Worm (Caenorhabditis elegans) whole organism, L4 larva: ENCODE results near the gene F20D1.3.

Experiments
- F10B5.3 ChIP-seq: sonication (generic microtip); optimal IDR thresholded peaks from 2 replicates; lab custom pipeline; 2016; ENCODE audit warnings: mild to moderate bottlenecking, missing genetic modification characterization, missing compliant biosample characterization
- ZK337.2 ChIP-seq: fragments of 200-800 bp; sonication (Bioruptor generic); IDR thresholded peaks from 2 replicates; pipeline ENCODE4 v1.3.6; 2022; ENCODE audit warnings: missing genetic modification reagents, missing genetic modification characterization, missing compliant biosample characterization
- ZK546.5 ChIP-seq, 2 experiments: sonication (generic microtip); optimal IDR thresholded peaks; 2 replicates each; lab custom pipeline; 2017; ENCODE audit warnings: missing biosample characterization in 2 of 2, missing genetic modification characterization in 2 of 2
- aha-1 ChIP-seq: fragments of 150-350 bp; peaks from one replicate; lab custom pipeline; 2014; ENCODE audit warnings: missing biosample characterization, missing genetic modification characterization
- ces-1 ChIP-seq: fragments of 150-350 bp; sonication (generic microtip); optimal IDR thresholded peaks from 4 replicates; lab custom pipeline; 2014; ENCODE audit warnings: missing biosample characterization, missing genetic modification reagents, missing genetic modification characterization
- daf-16 ChIP-seq, 3 experiments: sonication (generic microtip); optimal IDR thresholded peaks; 2 replicates each; lab custom pipeline; 2016 to 2017; ENCODE audit warnings: missing genetic modification characterization in 3 of 3, missing genetic modification reagents in 3 of 3, mild to moderate bottlenecking in 2 of 3, missing compliant biosample characterization in 2 of 3, missing biosample characterization in 1 of 3, moderate library complexity in 1 of 3
- dmd-8 ChIP-seq: fragments of 200-800 bp; sonication (Bioruptor generic); IDR thresholded peaks from 2 replicates; pipeline ENCODE4 v1.3.6; 2022; ENCODE audit warnings: missing genetic modification characterization, missing compliant biosample characterization
- dmd-9 ChIP-seq: fragments of 200-800 bp; sonication (Bioruptor generic); IDR thresholded peaks from 2 replicates; pipeline ENCODE4 v1.3.6; 2022; ENCODE audit warnings: missing genetic modification reagents, missing genetic modification characterization, missing compliant biosample characterization
- dve-1 ChIP-seq: sonication (generic microtip); optimal IDR thresholded peaks from 2 replicates; lab custom pipeline; 2017; ENCODE audit warnings: antibody characterized with exemption, mild to moderate bottlenecking, missing genetic modification characterization, missing compliant biosample characterization; ENCODE audit not compliant: insufficient read depth
- egl-43 ChIP-seq: fragments of 200-800 bp; sonication (Bioruptor generic); IDR thresholded peaks from 2 replicates; pipeline ENCODE4 v1.3.6; 2022; ENCODE audit warnings: missing genetic modification reagents, missing genetic modification characterization, missing compliant biosample characterization
- fkh-10 ChIP-seq: fragments of 150-350 bp; optimal IDR thresholded peaks from 2 replicates; lab custom pipeline; 2014; ENCODE audit warnings: missing biosample characterization, missing genetic modification reagents, missing genetic modification characterization
- fos-1 ChIP-seq: fragments of 150-350 bp; optimal IDR thresholded peaks from 2 replicates; lab custom pipeline; 2014; ENCODE audit warnings: missing biosample characterization, missing genetic modification characterization
- gei-8 ChIP-seq: fragments of 200-800 bp; sonication (Bioruptor generic); optimal IDR thresholded peaks from 2 replicates; lab custom pipeline; 2018; ENCODE audit warnings: mild to moderate bottlenecking, missing genetic modification characterization, missing compliant biosample characterization
- hlh-11 ChIP-seq: fragments of 200-800 bp; sonication (Bioruptor generic); optimal IDR thresholded peaks from 2 replicates; lab custom pipeline; 2018; ENCODE audit warnings: mild to moderate bottlenecking, missing genetic modification characterization, missing compliant biosample characterization
- lin-1 ChIP-seq: fragments of 200-800 bp; sonication (Bioruptor generic); IDR thresholded peaks from 2 replicates; pipeline ENCODE4 v1.3.6; 2022; ENCODE audit warnings: missing genetic modification reagents, missing genetic modification characterization, missing compliant biosample characterization
- lin-38 ChIP-seq: fragments of 200-800 bp; sonication (Bioruptor generic); IDR thresholded peaks from 2 replicates; pipeline ENCODE4 v1.3.6; 2022; ENCODE audit warnings: missing genetic modification reagents, missing genetic modification characterization, missing compliant biosample characterization
- lir-3 ChIP-seq: sonication (generic microtip); optimal IDR thresholded peaks from 2 replicates; lab custom pipeline; 2016; ENCODE audit warnings: mild to moderate bottlenecking, missing genetic modification characterization, missing compliant biosample characterization
- lsy-2 ChIP-seq, 2 experiments: fragments of 150-350 bp in 1 of 2; sonication (generic microtip) in 1 of 2; optimal IDR thresholded peaks; 2 replicates each; lab custom pipeline; 2014 to 2017; ENCODE audit warnings: missing biosample characterization in 2 of 2, missing genetic modification characterization in 2 of 2
- nhr-28 ChIP-seq: fragments of 150-350 bp; optimal IDR thresholded peaks from 2 replicates; lab custom pipeline; 2014; ENCODE audit warnings: missing biosample characterization, missing genetic modification characterization
- nhr-77 ChIP-seq: fragments of 150-350 bp; optimal IDR thresholded peaks from 2 replicates; lab custom pipeline; 2014; ENCODE audit warnings: missing biosample characterization, missing genetic modification characterization
- pha-4 ChIP-seq, 2 experiments: fragments of 150-350 bp in 1 of 2; fragments of 200-800 bp in 1 of 2; sonication (Bioruptor generic) in 1 of 2; IDR thresholded peaks in 1 of 2; optimal IDR thresholded peaks in 1 of 2; 2 replicates each; pipeline versions ENCODE4 v1.3.6 to Lab custom; 2014 to 2022; ENCODE audit warnings: missing genetic modification characterization in 2 of 2, missing genetic modification reagents in 2 of 2, missing biosample characterization in 1 of 2, missing compliant biosample characterization in 1 of 2
- php-3 ChIP-seq: fragments of 200-800 bp; sonication (Bioruptor generic); IDR thresholded peaks from 2 replicates; pipeline ENCODE4 v1.3.6; 2022; ENCODE audit warnings: missing genetic modification reagents, missing genetic modification characterization, missing compliant biosample characterization
- set-16 ChIP-seq: fragments of 200-800 bp; sonication (Bioruptor generic); IDR thresholded peaks from 2 replicates; pipeline ENCODE4 v1.3.6; 2022; ENCODE audit warnings: missing genetic modification reagents, missing genetic modification characterization, missing compliant biosample characterization
- tra-1 ChIP-seq: fragments of 200-800 bp; sonication (Bioruptor generic); IDR thresholded peaks from 2 replicates; pipeline ENCODE4 v1.3.6; 2022; ENCODE audit warnings: missing genetic modification reagents, missing genetic modification characterization, missing compliant biosample characterization
- unc-62 ChIP-seq, 3 experiments: fragments of 150-350 bp in 1 of 3; sonication (generic microtip); optimal IDR thresholded peaks in 2 of 3; peaks in 1 of 3; 1 replicate in 1 of 3; 2 replicates in 2 of 3; lab custom pipeline; 2014 to 2017; ENCODE audit warnings: missing biosample characterization in 3 of 3, missing genetic modification characterization in 3 of 3, missing genetic modification reagents in 3 of 3, missing genotype in 1 of 3
- zag-1 ChIP-seq: fragments of 150-350 bp; optimal IDR thresholded peaks from 2 replicates; lab custom pipeline; 2014; ENCODE audit warnings: missing biosample characterization, missing genetic modification characterization
- ztf-11 ChIP-seq: fragments of 150-350 bp; optimal IDR thresholded peaks from 2 replicates; lab custom pipeline; 2014; ENCODE audit warnings: missing biosample characterization, missing genetic modification characterization

The F20D1.3 gene

ce11 chrX:15006847-15007358, 31.0 kb downstream of the F20D1.3 start, which contains the start of gene ergi-2 (continued):
- no peak for TF ChIP-seq ztf-11 (tag; lab: Kevin White, UChicago)
- TF ChIP-seq ZK546.5 (tag; optimal IDR thresholded peaks at IDR 0.05; lab: Kevin White, UChicago) = no peak
- TF ChIP-seq lin-38 (GFP tag; lab: Robert Waterston, UW) = no peak
- TF ChIP-seq fos-1 (tag; lab: Kevin White, UChicago) = no peak
- no peak for TF ChIP-seq F10B5.3 (tag; lab: Kevin White, UChicago)

ce11 chrX:15008697-15009096, 32.8 kb downstream of the F20D1.3 start:
- TF ChIP-seq ces-1 (GFP tag; lab: Kevin White, UChicago) (no peak), tra-1 (GFP tag; lab: Robert Waterston, UW) (no peak), unc-62 (GFP tag; optimal IDR thresholded peaks at IDR 0.05 in 1 of 2; lab: Kevin White, UChicago) (peak in 1 of 2 experiments; percentile 8), unc-62 (tag; optimal IDR thresholded peaks at IDR 0.05; lab: Kevin White, UChicago) (no peak), dmd-9 (GFP tag; lab: Robert Waterston, UW) (no peak)
- TF ChIP-seq, all 104 proteins: peak for 1

ce11 chrX:15010941-15011340, 35.0 kb downstream of the F20D1.3 start:
- TF ChIP-seq unc-62 (GFP tag; optimal IDR thresholded peaks at IDR 0.05 in 1 of 2; lab: Kevin White, UChicago) (peak in 1 of 2 experiments; percentile 9), unc-62 (tag; optimal IDR thresholded peaks at IDR 0.05; lab: Kevin White, UChicago) (no peak), lin-1 (no peak), egl-43 (GFP tag; lab: Robert Waterston, UW) (peak; percentile 20; the same call in 1 of the 2 replicates)

ce11 chrX:15011526-15012274, 35.8 kb downstream of the F20D1.3 start:
- TF ChIP-seq lin-1 (no peak), F10B5.3 (tag; lab: Kevin White, UChicago) (no peak), ces-1 (GFP tag; lab: Kevin White, UChicago) (peak; percentile 65), gei-8 (GFP tag; lab: Kevin White, UChicago) (no peak), ZK337.2 (GFP tag; lab: Robert Waterston, UW) (no peak), ztf-11 (tag; lab: Kevin White, UChicago) (no peak), php-3 (GFP tag; lab: Robert Waterston, UW) (no peak), dve-1 (tag; lab: Kevin White, UChicago) (no peak), aha-1 (tag; lab: Kevin White, UChicago) (peak; percentile 38), unc-62 (GFP tag; optimal IDR thresholded peaks at IDR 0.05 in 1 of 2; lab: Kevin White, UChicago) (peak in 1 of 2 experiments; percentile 94), unc-62 (tag; optimal IDR thresholded peaks at IDR 0.05; lab: Kevin White, UChicago) (no peak), fkh-10 (GFP tag; lab: Kevin White, UChicago) (peak; percentile 49), lsy-2 (tag; optimal IDR thresholded peaks at IDR 0.05; lab: Kevin White, UChicago) (no peak), nhr-77 (tag; lab: Kevin White, UChicago) (no peak)
- TF ChIP-seq, all 104 proteins: peak for 4

- TF ChIP-seq lir-3 (tag; lab: Kevin White, UChicago) (no peak), unc-62 (GFP tag; optimal IDR thresholded peaks at IDR 0.05 in 1 of 2; lab: Kevin White, UChicago) (peak in 1 of 2 experiments; percentile 94), unc-62 (tag; optimal IDR thresholded peaks at IDR 0.05; lab: Kevin White, UChicago) (no peak), daf-16 (GFP tag; optimal IDR thresholded peaks at IDR 0.05; lab: Kevin White, UChicago) (peak in 1 of 2 experiments; percentile 21), daf-16 (tag; optimal IDR thresholded peaks at IDR 0.05; lab: Kevin White, UChicago) (no peak), ZK546.5 (tag; optimal IDR thresholded peaks at IDR 0.05; lab: Kevin White, UChicago) (no peak), hlh-11 (tag; lab: Kevin White, UChicago) (peak; percentile 29), zag-1 (tag; lab: Kevin White, UChicago) (no peak), nhr-28 (tag; lab: Kevin White, UChicago) (no peak), dmd-8 (GFP tag; lab: Robert Waterston, UW) (no peak)
Measured at ce11 chrX:15013941-15014453, 38.1 kb downstream of the F20D1.3 start.

ce11 chrX:15016102-15016501, 40.2 kb downstream of the F20D1.3 start:
- peak; percentile 36; the same call in 1 of the 2 replicates for TF ChIP-seq set-16 (GFP tag; lab: Robert Waterston, UW)
- peak; percentile 74 for TF ChIP-seq fkh-10 (GFP tag; lab: Kevin White, UChicago)
- TF ChIP-seq pha-4 (GFP tag; IDR thresholded peaks at IDR 0.05; lab: Robert Waterston, UW) = no peak; the same call in 1 of the 2 replicates
- TF ChIP-seq pha-4 (tag; optimal IDR thresholded peaks at IDR 0.05; lab: Kevin White, UChicago) = no peak
